Fruit fly (Drosophila melanogaster) whole organism: ENCODE data around the gene CG17211.

Source experiments
- EcR ChIP-seq, 2 experiments: fragments of >200 bp; optimal IDR thresholded peaks; 2 replicates each; lab custom pipeline; 2017; ENCODE audit warnings: missing biosample characterization in 2 of 2, missing genetic modification characterization in 2 of 2, missing genetic modification reagents in 2 of 2
- usp ChIP-seq: fragments of >200 bp; optimal IDR thresholded peaks from 2 replicates; lab custom pipeline; 2017; ENCODE audit warnings: missing biosample characterization, missing genetic modification characterization, mixed read lengths

- no peak for TF ChIP-seq EcR (GFP tag; optimal IDR thresholded peaks at IDR 0.05; lab: Kevin White, UChicago)
- TF ChIP-seq usp (GFP tag; lab: Kevin White, UChicago), result no peak
These were observed 17.8 kb upstream of the CG17211 start, which contains the start of the genes CG6712 and Mt2 for dm6 chr2L:12096396-12096813.
